Worm (Caenorhabditis elegans) whole organism, L1 larva: Measurements from ENCODE around the gene F55C12.6.

ENCODE experiments used
- alr-1 ChIP-seq: fragments of 200-800 bp; sonication (Bioruptor generic); optimal IDR thresholded peaks from 2 replicates; lab custom pipeline; 2018; ENCODE audit warnings: borderline replicate concordance, mild to moderate bottlenecking, missing genetic modification characterization, missing compliant biosample characterization
- aly-2 ChIP-seq: fragments of 150-350 bp; optimal IDR thresholded peaks from 2 replicates; lab custom pipeline; 2014; ENCODE audit warnings: missing biosample characterization, missing genetic modification characterization
- blmp-1 ChIP-seq: fragments of 150-350 bp; optimal IDR thresholded peaks from 2 replicates; lab custom pipeline; 2014; ENCODE audit warnings: missing biosample characterization, missing genetic modification characterization
- ceh-8 ChIP-seq: fragments of 200-800 bp; sonication (Bioruptor generic); optimal IDR thresholded peaks from 2 replicates; lab custom pipeline; 2018; ENCODE audit warnings: mild to moderate bottlenecking, missing genetic modification characterization, moderate library complexity, missing compliant biosample characterization
- ceh-82 ChIP-seq, 3 experiments: fragments of 150-350 bp in 1 of 3; sonication (generic microtip) in 2 of 3; optimal IDR thresholded peaks; 2 replicates each; lab custom pipeline; 2014 to 2017; ENCODE audit warnings: missing biosample characterization in 3 of 3, missing genetic modification characterization in 3 of 3
- ceh-90 ChIP-seq: sonication (generic microtip); optimal IDR thresholded peaks from 2 replicates; lab custom pipeline; 2016; ENCODE audit warnings: missing genetic modification characterization, missing compliant biosample characterization
- efl-1 ChIP-seq, 4 experiments: fragments of 150-350 bp; optimal IDR thresholded peaks in 3 of 4; peaks in 1 of 4; 1 replicate in 1 of 4; 2 replicates in 3 of 4; lab custom pipeline; 2014; ENCODE audit warnings: missing biosample characterization in 2 of 4, missing genetic modification characterization in 2 of 4, missing genetic modification reagents in 2 of 4
- egl-27 ChIP-seq, 2 experiments: fragments of 150-350 bp in 1 of 2; sonication (generic microtip); optimal IDR thresholded peaks; 3 replicates each; lab custom pipeline; 2017 to 2018; ENCODE audit warnings: missing biosample characterization in 2 of 2, missing genetic modification characterization in 2 of 2, missing genetic modification reagents in 2 of 2
- elt-2 ChIP-seq: sonication (generic microtip); optimal IDR thresholded peaks from 2 replicates; lab custom pipeline; 2016; ENCODE audit warnings: missing genetic modification characterization, mild to moderate bottlenecking, inconsistent platforms, missing compliant biosample characterization, missing genetic modification reagents
- fkh-8 ChIP-seq: sonication (generic microtip); optimal IDR thresholded peaks from 2 replicates; lab custom pipeline; 2016; ENCODE audit warnings: mild to moderate bottlenecking, missing genetic modification characterization, missing compliant biosample characterization
- fos-1 ChIP-seq: fragments of 150-350 bp; optimal IDR thresholded peaks from 2 replicates; lab custom pipeline; 2014; ENCODE audit warnings: missing biosample characterization, missing genetic modification characterization
- hlh-17 ChIP-seq: fragments of 200-800 bp; sonication (Bioruptor generic); optimal IDR thresholded peaks from 2 replicates; lab custom pipeline; 2018; ENCODE audit warnings: missing genetic modification characterization, mild to moderate bottlenecking, missing compliant biosample characterization, moderate library complexity, borderline replicate concordance
- irx-1 ChIP-seq: sonication (generic microtip); optimal IDR thresholded peaks from 2 replicates; lab custom pipeline; 2016; ENCODE audit warnings: missing genetic modification characterization, missing compliant biosample characterization
- isw-1 ChIP-seq: fragments of 200-800 bp; sonication (Bioruptor generic); IDR thresholded peaks from 2 replicates; pipeline ENCODE4 v1.3.6; 2022; ENCODE audit warnings: missing genetic modification characterization, missing compliant biosample characterization
- jun-1 ChIP-seq: fragments of 150-350 bp; optimal IDR thresholded peaks from 2 replicates; lab custom pipeline; 2014; ENCODE audit warnings: missing biosample characterization, missing genetic modification reagents, missing genetic modification characterization
- lin-14 ChIP-seq: fragments of 200-800 bp; sonication (Bioruptor generic); optimal IDR thresholded peaks from 2 replicates; lab custom pipeline; 2018; ENCODE audit warnings: mild to moderate bottlenecking, missing genetic modification characterization, moderate library complexity, missing compliant biosample characterization
- lin-15B ChIP-seq: fragments of 150-350 bp; sonication (generic microtip); optimal IDR thresholded peaks from 3 replicates; lab custom pipeline; 2014; ENCODE audit warnings: missing biosample characterization, missing genetic modification characterization
- lin-39 ChIP-seq: fragments of 150-350 bp; optimal IDR thresholded peaks from 2 replicates; lab custom pipeline; 2014; ENCODE audit warnings: missing biosample characterization, missing genetic modification reagents, missing genetic modification characterization
- mdl-1 ChIP-seq, 2 experiments: fragments of 150-350 bp; optimal IDR thresholded peaks; 2 replicates each; lab custom pipeline; 2014 to 2017; ENCODE audit warnings: missing biosample characterization in 2 of 2, missing genetic modification characterization in 2 of 2, inconsistent platforms in 1 of 2
- nhr-11 ChIP-seq: fragments of 150-350 bp; optimal IDR thresholded peaks from 2 replicates; lab custom pipeline; 2014; ENCODE audit warnings: missing biosample characterization, missing genetic modification characterization
- nhr-12 ChIP-seq: sonication (generic microtip); optimal IDR thresholded peaks from 2 replicates; lab custom pipeline; 2017; ENCODE audit warnings: missing biosample characterization, missing genetic modification characterization
- nhr-19 ChIP-seq: fragments of 200-800 bp; sonication (Bioruptor generic); conservative IDR thresholded peaks from 2 replicates; pipeline ENCODE4 v1.3.6; 2022; ENCODE audit warnings: missing genetic modification characterization, missing compliant biosample characterization
- nhr-20 ChIP-seq: sonication (generic microtip); optimal IDR thresholded peaks from 2 replicates; lab custom pipeline; 2016; ENCODE audit warnings: mild to moderate bottlenecking, missing genetic modification characterization, missing compliant biosample characterization
- nhr-47 ChIP-seq: sonication (generic microtip); optimal IDR thresholded peaks from 2 replicates; lab custom pipeline; 2016; ENCODE audit warnings: mild to moderate bottlenecking, missing genetic modification characterization, moderate library complexity, missing compliant biosample characterization
- nhr-77 ChIP-seq: fragments of 150-350 bp; optimal IDR thresholded peaks from 2 replicates; lab custom pipeline; 2014; ENCODE audit warnings: missing biosample characterization, missing genetic modification characterization
- nhr-84 ChIP-seq: sonication (generic microtip); optimal IDR thresholded peaks from 2 replicates; lab custom pipeline; 2017; ENCODE audit warnings: missing biosample characterization, missing genetic modification characterization
- nhr-90 ChIP-seq: sonication (generic microtip); optimal IDR thresholded peaks from 2 replicates; lab custom pipeline; 2016; ENCODE audit warnings: mild to moderate bottlenecking, missing genetic modification characterization, missing compliant biosample characterization; ENCODE audit not compliant: poor library complexity
- pag-3 ChIP-seq: sonication (generic microtip); optimal IDR thresholded peaks from 2 replicates; lab custom pipeline; 2017; ENCODE audit warnings: missing genetic modification characterization, mild to moderate bottlenecking, missing compliant biosample characterization, antibody characterized with exemption, borderline replicate concordance; ENCODE audit not compliant: insufficient read depth
- rnt-1 ChIP-seq: sonication (generic microtip); optimal IDR thresholded peaks from 2 replicates; lab custom pipeline; 2016; ENCODE audit warnings: mild to moderate bottlenecking, missing genetic modification characterization, moderate library complexity, missing compliant biosample characterization
- skn-1 ChIP-seq: fragments of 150-350 bp; optimal IDR thresholded peaks from 2 replicates; lab custom pipeline; 2014; ENCODE audit warnings: missing biosample characterization, missing genetic modification characterization
- snpc-4 ChIP-seq: fragments of 150-350 bp; optimal IDR thresholded peaks from 2 replicates; lab custom pipeline; 2014; ENCODE audit warnings: missing biosample characterization, missing genetic modification characterization
- sox-4 ChIP-seq: sonication (generic microtip); optimal IDR thresholded peaks from 2 replicates; lab custom pipeline; 2016; ENCODE audit warnings: missing genetic modification characterization, missing compliant biosample characterization
- sup-37 ChIP-seq: fragments of 200-800 bp; sonication (Bioruptor generic); optimal IDR thresholded peaks from 2 replicates; lab custom pipeline; 2018; ENCODE audit warnings: mild to moderate bottlenecking, missing genetic modification characterization, missing compliant biosample characterization
- swsn-7 ChIP-seq: sonication (generic microtip); optimal IDR thresholded peaks from 2 replicates; lab custom pipeline; 2016; ENCODE audit warnings: missing genetic modification characterization, missing compliant biosample characterization
- tbx-2 ChIP-seq: sonication (generic microtip); optimal IDR thresholded peaks from 2 replicates; lab custom pipeline; 2016; ENCODE audit warnings: missing genetic modification characterization, missing compliant biosample characterization
- unc-30 ChIP-seq: sonication (generic microtip); optimal IDR thresholded peaks from 2 replicates; lab custom pipeline; 2017; ENCODE audit warnings: missing biosample characterization, missing genetic modification characterization
- unc-86 ChIP-seq: sonication (generic microtip); optimal IDR thresholded peaks from 2 replicates; lab custom pipeline; 2016; ENCODE audit warnings: missing genetic modification characterization, missing compliant biosample characterization
- unc-98 ChIP-seq: fragments of 200-800 bp; sonication (Bioruptor generic); IDR thresholded peaks from 2 replicates; pipeline ENCODE4 v1.3.6; 2022; ENCODE audit warnings: missing genetic modification characterization, missing compliant biosample characterization
- xbp-1 ChIP-seq: sonication (generic microtip); optimal IDR thresholded peaks from 2 replicates; lab custom pipeline; 2016; ENCODE audit warnings: missing genetic modification characterization, missing compliant biosample characterization
- zip-4 ChIP-seq: fragments of 200-800 bp; sonication (Bioruptor generic); optimal IDR thresholded peaks from 2 replicates; lab custom pipeline; 2018; ENCODE audit warnings: mild to moderate bottlenecking, missing genetic modification characterization, moderate library complexity, missing compliant biosample characterization
- ztf-11 ChIP-seq, 2 experiments: sonication (generic microtip); optimal IDR thresholded peaks; 2 replicates each; lab custom pipeline; 2016 to 2017; ENCODE audit warnings: missing genetic modification characterization in 2 of 2, missing biosample characterization in 1 of 2, missing compliant biosample characterization in 1 of 2
- ztf-4 ChIP-seq: fragments of 150-350 bp; optimal IDR thresholded peaks from 2 replicates; lab custom pipeline; 2014; ENCODE audit warnings: missing biosample characterization, missing genetic modification characterization

F55C12.6 gene

DNA sequence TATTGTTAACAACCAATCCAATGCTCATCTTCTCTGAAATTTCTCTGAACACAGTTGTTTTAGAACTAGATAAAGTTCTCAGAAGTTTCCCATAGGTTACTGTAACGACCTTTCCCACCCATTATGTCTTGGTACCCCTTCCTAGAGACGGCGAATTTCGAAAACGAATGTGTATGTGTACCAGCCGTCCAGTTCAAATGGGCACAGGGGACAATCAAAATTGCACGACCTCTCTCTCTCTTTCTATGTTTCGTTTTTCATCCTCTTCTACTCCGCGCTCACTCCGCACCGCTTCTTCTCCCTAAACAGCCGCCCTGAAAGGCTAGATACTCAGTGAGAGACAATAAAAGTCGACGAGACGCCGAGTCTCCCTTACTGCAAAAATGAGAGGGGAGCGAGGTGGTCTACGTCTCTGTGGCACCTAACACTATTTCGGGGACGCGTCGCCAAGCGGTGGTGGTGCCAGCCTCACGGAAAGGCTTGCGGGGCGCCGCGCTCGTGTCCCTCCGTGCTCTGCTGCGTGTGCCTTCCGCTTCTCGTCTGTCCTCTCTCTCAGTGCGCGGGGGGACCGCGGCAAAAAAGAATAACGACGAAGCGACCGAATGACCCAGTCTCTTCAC is 25.6 kb upstream of the F55C12.6 start:
- TF ChIP-seq ceh-8 (GFP tag; lab: Kevin White, UChicago): peak; percentile 68
- TF ChIP-seq fkh-8: no peak
- TF ChIP-seq efl-1 (optimal IDR thresholded peaks at IDR 0.05; lab: Kevin White, UChicago): no peak
- peak in 1 of 2 experiments; percentile 71 for TF ChIP-seq efl-1 (GFP tag; optimal IDR thresholded peaks at IDR 0.05 in 1 of 2; lab: Kevin White, UChicago)
- peak; percentile 21 for TF ChIP-seq lin-14 (GFP tag; lab: Kevin White, UChicago)
- TF ChIP-seq fos-1: no peak
- no peak for TF ChIP-seq isw-1 (GFP tag; lab: Robert Waterston, UW)
- TF ChIP-seq ceh-90 (tag; lab: Kevin White, UChicago): no peak
- peak; percentile 2 for TF ChIP-seq swsn-7 (tag; lab: Kevin White, UChicago)
- TF ChIP-seq ztf-4 (tag; lab: Kevin White, UChicago): peak; percentile 58
- TF ChIP-seq jun-1 (tag; lab: Kevin White, UChicago): peak; percentile 23
- peak; percentile 12 for TF ChIP-seq nhr-47 (tag; lab: Kevin White, UChicago)
- no peak for TF ChIP-seq unc-30 (tag; lab: Kevin White, UChicago)
- TF ChIP-seq nhr-84 (tag; lab: Kevin White, UChicago): no peak
- no peak for TF ChIP-seq pag-3 (tag; lab: Kevin White, UChicago)
- TF ChIP-seq ztf-11 (tag; optimal IDR thresholded peaks at IDR 0.05; lab: Kevin White, UChicago): peak in 1 of 2 experiments; percentile 12
- peak in 1 of 3 experiments; percentile 7 for TF ChIP-seq ceh-82 (tag; optimal IDR thresholded peaks at IDR 0.05; lab: Kevin White, UChicago)
- peak; percentile 20 for TF ChIP-seq rnt-1 (tag; lab: Kevin White, UChicago)
- TF ChIP-seq aly-2: no peak
- TF ChIP-seq blmp-1 (tag; lab: Kevin White, UChicago): peak; percentile 66

DNA sequence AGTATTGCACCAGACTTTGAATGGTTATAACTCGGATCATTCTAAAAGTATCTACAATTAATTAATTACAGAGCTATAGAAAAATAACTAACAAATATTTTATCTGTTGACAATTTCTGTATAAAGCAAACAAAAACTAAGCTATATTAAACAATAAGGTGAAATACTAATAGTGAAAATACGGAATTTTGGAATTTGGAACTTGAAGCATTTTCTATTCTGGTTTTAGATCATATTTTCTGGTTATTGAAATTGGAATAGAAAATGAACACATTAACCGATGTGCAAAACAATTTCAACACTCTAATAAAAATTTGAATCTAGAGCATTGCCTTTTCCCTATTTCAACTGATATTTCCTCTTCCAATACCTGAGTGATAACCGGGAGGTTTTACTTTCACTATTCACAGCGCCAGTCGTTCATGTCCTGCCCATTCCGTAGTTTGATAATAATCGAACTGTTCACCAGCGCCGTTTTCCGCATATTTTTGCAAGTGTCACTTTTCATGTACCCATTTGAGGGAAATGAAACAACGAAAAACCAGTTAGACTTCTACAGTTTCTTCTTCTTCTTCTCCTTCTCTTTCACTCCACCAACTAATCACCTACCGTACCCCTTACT is 24.0 kb upstream of the F55C12.6 start:
- no peak for TF ChIP-seq unc-98 (GFP tag; lab: Robert Waterston, UW)
- peak; percentile 55 for TF ChIP-seq blmp-1 (tag; lab: Kevin White, UChicago)

DNA sequence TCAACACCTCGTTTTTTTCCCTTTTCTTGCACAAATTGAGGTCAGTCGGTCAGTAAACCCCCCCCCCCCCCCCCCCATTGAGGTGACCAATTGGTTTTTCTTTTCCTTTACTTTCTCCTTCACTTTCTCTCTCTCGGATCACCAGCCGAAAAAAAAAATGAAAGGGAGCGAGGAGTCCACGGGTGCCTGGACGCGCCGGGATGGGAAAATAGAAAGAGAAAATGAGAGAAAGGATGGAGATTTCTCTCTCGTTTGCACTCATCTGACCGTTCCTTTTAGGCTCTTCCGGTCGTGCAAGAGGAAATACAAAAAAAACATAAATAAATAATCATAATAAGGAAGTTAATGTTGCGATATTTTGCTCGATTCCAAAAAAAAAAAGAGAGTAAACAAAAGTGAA is 23.1 kb upstream of the F55C12.6 start:
- TF ChIP-seq isw-1 (GFP tag; lab: Robert Waterston, UW) (no peak), blmp-1 (tag; lab: Kevin White, UChicago) (peak; percentile 100)
- TF ChIP-seq, all 84 proteins: peak for 1

DNA sequence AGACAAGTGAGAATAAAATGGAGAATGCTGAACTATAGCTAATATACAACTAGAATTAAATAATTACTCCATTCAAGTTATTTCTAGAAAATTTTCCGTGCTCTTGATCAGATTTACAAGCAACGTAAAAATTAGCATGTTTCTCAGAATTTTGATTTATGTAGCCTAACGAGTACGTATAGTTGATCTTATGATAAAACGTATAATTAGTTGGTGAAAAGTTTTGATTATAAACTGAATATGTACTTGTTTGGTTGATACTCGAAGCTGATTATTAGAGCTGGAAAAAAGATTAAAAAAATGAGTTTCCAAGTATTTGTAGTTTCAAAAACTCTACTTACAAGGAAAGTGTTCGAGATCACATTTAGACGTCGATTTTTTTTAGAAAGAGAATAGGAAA is 20.6 kb upstream of the F55C12.6 start:
- TF ChIP-seq egl-27 (tag; optimal IDR thresholded peaks at IDR 0.05; lab: Kevin White, UChicago) (no peak), efl-1 (optimal IDR thresholded peaks at IDR 0.05; lab: Kevin White, UChicago) (no peak), efl-1 (GFP tag; optimal IDR thresholded peaks at IDR 0.05 in 1 of 2; lab: Kevin White, UChicago) (no peak), skn-1 (no peak), xbp-1 (tag; lab: Kevin White, UChicago) (no peak), lin-39 (tag; lab: Kevin White, UChicago) (no peak), ceh-90 (tag; lab: Kevin White, UChicago) (no peak), tbx-2 (tag; lab: Kevin White, UChicago) (no peak), nhr-77 (tag; lab: Kevin White, UChicago) (no peak), nhr-20 (tag; lab: Kevin White, UChicago) (no peak), sox-4 (peak; percentile 1), nhr-11 (tag; lab: Kevin White, UChicago) (peak; percentile 82), alr-1 (no peak), hlh-17 (no peak), nhr-12 (tag; lab: Kevin White, UChicago) (no peak), lin-14 (GFP tag; lab: Kevin White, UChicago) (peak; percentile 57), nhr-47 (tag; lab: Kevin White, UChicago) (peak; percentile 35), sup-37 (no peak), nhr-19 (no peak), irx-1 (tag; lab: Kevin White, UChicago) (no peak), elt-2 (tag; lab: Kevin White, UChicago) (no peak), nhr-90 (tag; lab: Kevin White, UChicago) (no peak), snpc-4 (tag; lab: Kevin White, UChicago) (no peak), unc-86 (tag; lab: Kevin White, UChicago) (no peak), fkh-8 (peak; percentile 72), mdl-1 (tag; optimal IDR thresholded peaks at IDR 0.05; lab: Kevin White, UChicago) (no peak), zip-4 (no peak), lin-15B (tag; lab: Kevin White, UChicago) (no peak), jun-1 (tag; lab: Kevin White, UChicago) (no peak), unc-98 (GFP tag; lab: Robert Waterston, UW) (no peak), nhr-84 (tag; lab: Kevin White, UChicago) (no peak), fos-1 (no peak)
